Fruit fly (Drosophila melanogaster): Measurements from ENCODE around the gene Mrp4.

The Mrp4 gene

DNA sequence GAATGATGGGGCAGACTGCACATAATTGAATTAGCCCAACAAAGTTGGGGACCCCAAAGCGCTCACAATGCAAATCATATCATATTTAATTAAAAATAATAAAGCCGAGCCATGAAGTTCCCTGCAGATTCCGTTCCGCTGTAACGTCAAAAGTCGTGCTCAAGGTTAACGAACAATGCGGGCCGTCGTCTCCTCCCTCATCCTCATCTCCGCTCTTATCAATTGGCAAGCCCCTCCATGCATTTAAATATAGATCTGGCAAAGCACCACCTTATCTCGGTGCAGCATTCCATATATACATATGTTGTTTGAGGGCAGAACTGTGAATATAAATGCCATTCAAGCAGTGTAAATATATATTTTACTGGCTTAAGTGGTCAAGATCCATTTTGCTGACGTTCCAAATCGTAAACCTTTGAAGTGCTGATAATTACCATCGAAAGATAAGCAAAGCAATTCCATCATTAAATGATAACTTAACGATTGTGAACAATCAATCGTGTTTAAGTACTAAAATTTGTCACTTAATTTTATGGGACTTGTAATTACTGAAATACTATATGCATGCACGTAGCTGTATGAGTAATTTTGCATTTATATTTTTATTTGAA is 4.2 kb upstream of the Mrp4 start:
- peak; percentile 24 for TF ChIP-seq pad (GFP tag; optimal IDR thresholded peaks at IDR 0.05)
- TF ChIP-seq tj (GFP tag; optimal IDR thresholded peaks at IDR 0.05), result peak; percentile 55
- peak; percentile 19 for TF ChIP-seq cic (GFP tag; optimal IDR thresholded peaks at IDR 0.05)
- no peak for TF ChIP-seq CG14711 (tag; optimal IDR thresholded peaks at IDR 0.05)
- no peak for TF ChIP-seq toe (GFP tag; optimal IDR thresholded peaks at IDR 0.05)
- TF ChIP-seq kay (GFP tag; ENCODE audit: borderline replicate concordance), result peak; percentile 90
- no peak for TF ChIP-seq cnc (optimal IDR thresholded peaks at IDR 0.05)

DNA sequence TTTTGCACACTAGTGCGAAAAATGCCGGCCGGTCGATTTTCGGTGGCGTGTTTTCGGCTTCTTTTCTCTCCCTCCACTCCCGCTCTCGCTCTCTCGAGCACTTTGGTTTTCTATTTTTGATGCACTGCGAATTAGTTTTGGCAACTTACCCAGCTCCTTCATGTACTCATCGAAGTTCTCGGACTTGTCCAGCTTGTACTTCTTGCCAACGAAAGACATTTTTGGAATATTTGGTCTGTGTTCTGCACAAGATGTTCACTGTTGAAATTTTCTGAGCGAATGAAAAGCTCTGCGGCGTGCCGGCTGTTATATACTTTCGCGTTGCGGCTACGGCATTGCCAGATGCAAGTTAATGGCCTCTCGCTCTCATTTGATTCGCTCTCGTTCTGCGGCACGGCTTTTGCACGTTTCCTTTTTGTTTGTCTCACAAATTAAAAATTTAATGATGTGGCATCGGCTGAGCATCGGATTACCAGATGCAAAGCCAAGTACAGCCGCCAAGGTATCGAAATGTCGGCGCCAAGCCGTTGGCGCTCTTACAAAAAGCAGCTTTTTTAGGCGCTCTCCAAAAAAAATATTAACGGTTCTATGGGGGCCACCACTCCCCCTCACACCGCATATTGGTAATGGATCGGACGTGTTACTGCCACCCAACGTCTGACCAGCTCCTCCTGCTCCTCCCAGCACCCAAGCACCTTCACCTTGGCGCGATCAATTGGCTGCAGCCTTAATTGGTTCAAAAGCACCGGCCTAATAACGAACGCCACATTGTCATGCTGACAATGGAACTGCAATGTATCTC is 2.1 kb upstream of the Mrp4 start, which contains the start of the genes fabp and sea:
fabp (minus strand) TSS at position 286 of the 802 bp plus-strand sequence.
sea (minus strand) TSS at position 286 of the 802 bp plus-strand sequence.
- peak; percentile 51 for TF ChIP-seq CG14711 (tag; optimal IDR thresholded peaks at IDR 0.05)
- no peak for TF ChIP-seq CG5204 (GFP tag; optimal IDR thresholded peaks at IDR 0.05)
- peak; percentile 92 for TF ChIP-seq pad (GFP tag; optimal IDR thresholded peaks at IDR 0.05)
- no peak for TF ChIP-seq CG7045 (GFP tag; optimal IDR thresholded peaks at IDR 0.05)
- peak; percentile 89 for TF ChIP-seq bab1 (GFP tag; optimal IDR thresholded peaks at IDR 0.05)
- peak; percentile 69 for TF ChIP-seq ovo (GFP tag; optimal IDR thresholded peaks at IDR 0.05)
- peak; percentile 65 for TF ChIP-seq Crg-1 (GFP tag; optimal IDR thresholded peaks at IDR 0.05)
- TF ChIP-seq tj (GFP tag; optimal IDR thresholded peaks at IDR 0.05), result peak; percentile 92
- TF ChIP-seq CG1620 (GFP tag; optimal IDR thresholded peaks at IDR 0.05), result peak; percentile 74
- peak; percentile 77 for TF ChIP-seq Mnt (GFP tag; optimal IDR thresholded peaks at IDR 0.05)
- no peak for TF ChIP-seq kay (GFP tag; ENCODE audit: borderline replicate concordance)
- no peak for TF ChIP-seq toe (GFP tag; optimal IDR thresholded peaks at IDR 0.05)
- TF ChIP-seq CG33017 (tag; optimal IDR thresholded peaks at IDR 0.05), result peak; percentile 58
- TF ChIP-seq cnc (optimal IDR thresholded peaks at IDR 0.05), result no peak
- TF ChIP-seq cic (GFP tag; optimal IDR thresholded peaks at IDR 0.05), result peak; percentile 67
- TF ChIP-seq CG7101 (tag; optimal IDR thresholded peaks at IDR 0.05), result peak; percentile 63
- no peak for TF ChIP-seq Clk (GFP tag; optimal IDR thresholded peaks at IDR 0.05)
- TF ChIP-seq Hr96 (GFP tag; optimal IDR thresholded peaks at IDR 0.05), result peak; percentile 60
- TF ChIP-seq CG11617 (GFP tag; optimal IDR thresholded peaks at IDR 0.05), result peak; percentile 65
- TF ChIP-seq CG12768 (GFP tag; optimal IDR thresholded peaks at IDR 0.05), result peak; percentile 66

DNA sequence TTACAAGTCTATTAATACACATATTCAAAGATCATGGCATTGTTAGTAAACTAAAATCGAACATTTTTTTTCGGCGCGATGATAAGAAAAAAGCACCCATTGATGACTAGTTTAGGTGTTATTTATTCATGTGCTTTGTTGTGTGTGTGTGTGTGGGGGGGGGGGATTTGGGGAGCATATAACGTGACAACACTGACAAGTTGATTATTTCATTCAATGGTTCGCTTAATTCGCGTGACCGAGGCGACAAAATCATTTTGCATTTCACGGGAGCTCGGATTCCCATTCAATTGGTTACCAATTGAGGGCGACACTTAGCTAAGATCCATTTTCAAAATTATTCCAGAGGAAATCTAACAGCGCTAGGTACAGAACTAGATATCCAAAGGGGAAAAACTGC is 943 bp downstream of the Mrp4 start:
- TF ChIP-seq CG1620 (GFP tag; optimal IDR thresholded peaks at IDR 0.05) (no peak), kay (GFP tag; ENCODE audit: borderline replicate concordance) (no peak)

DNA sequence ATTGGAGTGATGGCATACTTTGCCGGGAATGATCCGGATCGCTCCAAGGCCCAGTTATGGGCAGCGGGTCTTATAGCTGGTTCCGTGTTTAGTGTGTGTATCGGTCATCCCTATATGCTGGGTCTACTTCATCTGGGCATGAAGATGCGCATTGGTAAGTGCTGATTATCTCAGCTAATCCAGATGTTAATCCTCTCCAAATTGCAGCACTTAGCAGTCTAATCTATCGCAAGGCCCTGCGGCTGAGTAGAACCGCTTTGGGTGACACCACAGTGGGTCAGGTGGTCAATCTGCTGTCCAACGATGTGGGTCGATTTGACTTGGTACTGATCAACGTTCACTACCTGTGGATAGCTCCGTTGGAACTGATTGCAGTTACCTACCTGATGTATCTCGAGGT is 2.4 kb downstream of the Mrp4 start:
- no peak for TF ChIP-seq toe (GFP tag; optimal IDR thresholded peaks at IDR 0.05)
- no peak for TF ChIP-seq CG14711 (tag; optimal IDR thresholded peaks at IDR 0.05)
- no peak for TF ChIP-seq kay (GFP tag; ENCODE audit: borderline replicate concordance)
- no peak for TF ChIP-seq Crg-1 (GFP tag; optimal IDR thresholded peaks at IDR 0.05)
- TF ChIP-seq Mnt (GFP tag; optimal IDR thresholded peaks at IDR 0.05), result no peak
- no peak for TF ChIP-seq ovo (GFP tag; optimal IDR thresholded peaks at IDR 0.05)
- TF ChIP-seq CG1620 (GFP tag; optimal IDR thresholded peaks at IDR 0.05), result no peak
- no peak for TF ChIP-seq CG12768 (GFP tag; optimal IDR thresholded peaks at IDR 0.05)
- TF ChIP-seq Clk (GFP tag; optimal IDR thresholded peaks at IDR 0.05), result no peak
- TF ChIP-seq Hr96 (GFP tag; optimal IDR thresholded peaks at IDR 0.05), result no peak
- no peak for TF ChIP-seq cic (GFP tag; optimal IDR thresholded peaks at IDR 0.05)
- TF ChIP-seq cnc (optimal IDR thresholded peaks at IDR 0.05), result no peak
- TF ChIP-seq CG7045 (GFP tag; optimal IDR thresholded peaks at IDR 0.05), result no peak
- no peak for TF ChIP-seq CG33017 (tag; optimal IDR thresholded peaks at IDR 0.05)
- TF ChIP-seq CG5204 (GFP tag; optimal IDR thresholded peaks at IDR 0.05), result no peak
- TF ChIP-seq bab1 (GFP tag; optimal IDR thresholded peaks at IDR 0.05), result no peak
- TF ChIP-seq tj (GFP tag; optimal IDR thresholded peaks at IDR 0.05), result no peak
- no peak for TF ChIP-seq pad (GFP tag; optimal IDR thresholded peaks at IDR 0.05)
- TF ChIP-seq CG7101 (tag; optimal IDR thresholded peaks at IDR 0.05), result no peak
- TF ChIP-seq CG11617 (GFP tag; optimal IDR thresholded peaks at IDR 0.05), result no peak

DNA sequence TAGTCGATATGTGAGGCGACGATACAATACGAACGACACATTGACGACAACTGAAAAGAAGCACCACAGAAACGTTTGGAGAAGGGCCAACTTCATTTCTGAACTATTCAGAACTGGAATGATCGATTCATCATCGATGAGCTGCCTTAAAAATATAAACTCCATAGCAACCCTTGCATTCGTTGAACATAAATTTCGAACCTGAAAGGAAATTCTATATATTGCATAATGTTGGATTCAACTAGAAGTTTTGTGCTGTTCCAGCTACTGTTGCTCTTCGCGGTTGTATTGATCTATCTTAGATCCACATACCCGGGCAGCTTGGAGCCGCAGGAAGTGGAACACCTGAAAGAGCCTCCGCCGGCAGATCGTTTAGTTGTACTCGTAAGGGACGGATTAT is 9.6 kb downstream of the Mrp4 start, which contains the start of the genes CG6790 and CG5342:
CG6790 (minus strand) TSS at position 101 of the 400 bp plus-strand sequence.
CG5342 (plus strand) TSS at position 182 of the 400 bp plus-strand sequence.
- TF ChIP-seq CG12768 (GFP tag; optimal IDR thresholded peaks at IDR 0.05), result no peak
- TF ChIP-seq toe (GFP tag; optimal IDR thresholded peaks at IDR 0.05), result no peak
- no peak for TF ChIP-seq CG7045 (GFP tag; optimal IDR thresholded peaks at IDR 0.05)
- no peak for TF ChIP-seq CG14711 (tag; optimal IDR thresholded peaks at IDR 0.05)
- no peak for TF ChIP-seq CG7101 (tag; optimal IDR thresholded peaks at IDR 0.05)
- TF ChIP-seq ovo (GFP tag; optimal IDR thresholded peaks at IDR 0.05), result no peak
- no peak for TF ChIP-seq pad (GFP tag; optimal IDR thresholded peaks at IDR 0.05)
- no peak for TF ChIP-seq CG5204 (GFP tag; optimal IDR thresholded peaks at IDR 0.05)
- no peak for TF ChIP-seq Mnt (GFP tag; optimal IDR thresholded peaks at IDR 0.05)
- TF ChIP-seq Clk (GFP tag; optimal IDR thresholded peaks at IDR 0.05), result no peak
- no peak for TF ChIP-seq CG11617 (GFP tag; optimal IDR thresholded peaks at IDR 0.05)
- TF ChIP-seq kay (GFP tag; ENCODE audit: borderline replicate concordance), result no peak
- TF ChIP-seq bab1 (GFP tag; optimal IDR thresholded peaks at IDR 0.05), result no peak
- TF ChIP-seq cic (GFP tag; optimal IDR thresholded peaks at IDR 0.05), result no peak
- no peak for TF ChIP-seq tj (GFP tag; optimal IDR thresholded peaks at IDR 0.05)
- no peak for TF ChIP-seq cnc (optimal IDR thresholded peaks at IDR 0.05)
- TF ChIP-seq Crg-1 (GFP tag; optimal IDR thresholded peaks at IDR 0.05), result no peak
- no peak for TF ChIP-seq CG1620 (GFP tag; optimal IDR thresholded peaks at IDR 0.05)
- TF ChIP-seq Hr96 (GFP tag; optimal IDR thresholded peaks at IDR 0.05), result no peak
- no peak for TF ChIP-seq CG33017 (tag; optimal IDR thresholded peaks at IDR 0.05)
